Worm (Caenorhabditis elegans) whole organism, L2 larva: Measurements from ENCODE around the gene del-9.

Source experiments
- R02D3.7 ChIP-seq: fragments of 150-350 bp; optimal IDR thresholded peaks from 2 replicates; lab custom pipeline; 2014; ENCODE audit warnings: missing biosample characterization, missing genetic modification characterization
- alr-1 ChIP-seq: fragments of 150-350 bp; optimal IDR thresholded peaks from 2 replicates; lab custom pipeline; 2014; ENCODE audit warnings: missing biosample characterization, missing genetic modification characterization
- aly-2 ChIP-seq: fragments of 150-350 bp; optimal IDR thresholded peaks from 2 replicates; lab custom pipeline; 2014; ENCODE audit warnings: missing biosample characterization, missing genetic modification characterization
- ceh-82 ChIP-seq: fragments of 150-350 bp; optimal IDR thresholded peaks from 2 replicates; lab custom pipeline; 2014; ENCODE audit warnings: missing biosample characterization, missing genetic modification characterization
- nhr-11 ChIP-seq: fragments of 150-350 bp; optimal IDR thresholded peaks from 2 replicates; lab custom pipeline; 2014; ENCODE audit warnings: missing biosample characterization, missing genetic modification characterization
- snpc-4 ChIP-seq: fragments of 150-350 bp; optimal IDR thresholded peaks from 2 replicates; lab custom pipeline; 2014; ENCODE audit warnings: missing biosample characterization, missing genetic modification characterization
- ztf-4 ChIP-seq: fragments of 150-350 bp; optimal IDR thresholded peaks from 2 replicates; lab custom pipeline; 2014; ENCODE audit warnings: missing biosample characterization, missing genetic modification characterization

- TF ChIP-seq nhr-11 (tag; lab: Kevin White, UChicago) (no peak), R02D3.7 (tag; lab: Kevin White, UChicago) (no peak), ceh-82 (no peak), aly-2 (no peak), alr-1 (tag; lab: Kevin White, UChicago) (no peak), snpc-4 (tag; lab: Kevin White, UChicago) (no peak), ztf-4 (no peak)
These were observed 28.8 kb upstream of the del-9 start for ce11 chrX:3645924-3646323.
